Worm (Caenorhabditis elegans) whole organism, young adult: Measurements from ENCODE around the gene rabn-5.

Experiments used
- B0035.1 ChIP-seq: sonication (generic microtip); optimal IDR thresholded peaks from 2 replicates; lab custom pipeline; 2016; ENCODE audit warnings: missing genetic modification characterization, mild to moderate bottlenecking, missing compliant biosample characterization, missing genotype, missing genetic modification reagents
- attf-6 ChIP-seq: fragments of 200-800 bp; sonication (Bioruptor generic); IDR thresholded peaks from 2 replicates; pipeline ENCODE4 v1.3.6; 2022; ENCODE audit warnings: missing genetic modification reagents, missing genetic modification characterization, missing compliant biosample characterization
- ceh-27 ChIP-seq: fragments of 200-800 bp; sonication (Bioruptor generic); optimal IDR thresholded peaks from 2 replicates; lab custom pipeline; 2018; ENCODE audit warnings: mild to moderate bottlenecking, missing genetic modification characterization, moderate library complexity, missing compliant biosample characterization
- chd-7 ChIP-seq: sonication (generic microtip); optimal IDR thresholded peaks from 2 replicates; lab custom pipeline; 2016; ENCODE audit warnings: mild to moderate bottlenecking, missing genetic modification characterization, moderate library complexity, missing compliant biosample characterization
- dpl-1 ChIP-seq: fragments of 150-350 bp; optimal IDR thresholded peaks from 2 replicates; lab custom pipeline; 2014; ENCODE audit warnings: missing biosample characterization, missing genetic modification reagents, missing genetic modification characterization
- egl-44 ChIP-seq: fragments of 200-800 bp; sonication (Bioruptor generic); IDR thresholded peaks from 2 replicates; pipeline ENCODE4 v1.3.6; 2022; ENCODE audit warnings: missing genetic modification reagents, missing genetic modification characterization, missing compliant biosample characterization
- egrh-3 ChIP-seq: fragments of 200-800 bp; sonication (Bioruptor generic); IDR thresholded peaks from 2 replicates; pipeline ENCODE4 v1.3.6; 2022; ENCODE audit warnings: missing genetic modification reagents, missing genetic modification characterization, missing compliant biosample characterization
- hmg-20 ChIP-seq: fragments of 200-800 bp; sonication (Bioruptor generic); IDR thresholded peaks from 2 replicates; pipeline ENCODE4 v1.3.6; 2022; ENCODE audit warnings: missing genetic modification reagents, missing genetic modification characterization, missing compliant biosample characterization
- lin-35 ChIP-seq, 3 experiments: fragments of 150-350 bp in 2 of 3; sonication (generic microtip) in 1 of 3; optimal IDR thresholded peaks; 2 replicates each; lab custom pipeline; 2014 to 2018; ENCODE audit warnings: missing biosample characterization in 3 of 3, missing genetic modification characterization in 3 of 3, missing genetic modification reagents in 3 of 3
- mes-4 ChIP-seq: sonication (generic microtip); optimal IDR thresholded peaks from 2 replicates; lab custom pipeline; 2016; ENCODE audit warnings: missing genotype, missing genetic modification characterization, missing compliant biosample characterization
- nfya-1 ChIP-seq: sonication (generic microtip); optimal IDR thresholded peaks from 2 replicates; lab custom pipeline; 2017; ENCODE audit warnings: antibody characterized with exemption, missing compliant biosample characterization, missing genetic modification characterization, borderline replicate concordance; ENCODE audit not compliant: insufficient read depth
- somi-1 ChIP-seq: fragments of 200-800 bp; sonication (Bioruptor generic); optimal IDR thresholded peaks from 2 replicates; lab custom pipeline; 2018; ENCODE audit warnings: mild to moderate bottlenecking, missing genetic modification characterization, missing compliant biosample characterization
- tbx-9 ChIP-seq: sonication (generic microtip); optimal IDR thresholded peaks from 2 replicates; lab custom pipeline; 2016; ENCODE audit warnings: borderline replicate concordance, missing genetic modification characterization, inconsistent platforms, missing compliant biosample characterization
- ztf-25 ChIP-seq: fragments of 200-800 bp; sonication (Bioruptor generic); IDR thresholded peaks from 2 replicates; pipeline ENCODE4 v1.3.6; 2022; ENCODE audit warnings: missing genetic modification reagents, missing genetic modification characterization, missing compliant biosample characterization

- TF ChIP-seq ceh-27 (no peak), attf-6 (GFP tag; lab: Robert Waterston, UW) (no peak), lin-35 (GFP tag; optimal IDR thresholded peaks at IDR 0.05; lab: Kevin White, UChicago) (no peak), chd-7 (tag; lab: Kevin White, UChicago) (no peak), dpl-1 (no peak), ztf-25 (GFP tag; lab: Robert Waterston, UW) (no peak), mes-4 (tag; lab: Kevin White, UChicago) (no peak), egrh-3 (GFP tag; lab: Robert Waterston, UW) (no peak), nfya-1 (tag; lab: Kevin White, UChicago) (no peak), hmg-20 (GFP tag; lab: Robert Waterston, UW) (no peak), somi-1 (GFP tag; lab: Kevin White, UChicago) (no peak), B0035.1 (tag; lab: Kevin White, UChicago) (no peak), tbx-9 (tag; lab: Kevin White, UChicago) (no peak), egl-44 (GFP tag; lab: Robert Waterston, UW) (no peak)
Observed at ce11 chrIII:5868401-5868800, 4.0 kb downstream of the rabn-5 start, which contains the start of gene eng-1.
